Fruit fly (Drosophila melanogaster) whole organism, pupa: ENCODE results near the gene dysf.

ENCODE experiments used
- CG10348 ChIP-seq: fragments of 200-800 bp; sonication (Bioruptor generic); IDR thresholded peaks from 2 replicates; pipeline ENCODE4 v1.3.6; 2022; ENCODE audit warnings: missing biosample characterization, missing genetic modification characterization
- CG12605 ChIP-seq: fragments of 200-800 bp; sonication (Bioruptor generic); IDR thresholded peaks from 2 replicates; pipeline ENCODE4 v1.3.6; 2022; ENCODE audit warnings: missing biosample characterization, missing genetic modification characterization
- CG15710 ChIP-seq: fragments of 200-800 bp; sonication (Bioruptor generic); optimal IDR thresholded peaks from 2 replicates; lab custom pipeline; 2018; ENCODE audit warnings: missing biosample characterization, mild to moderate bottlenecking, missing genetic modification characterization, moderate library complexity
- CG17806 ChIP-seq: fragments of 200-800 bp; sonication (Bioruptor generic); optimal IDR thresholded peaks from 2 replicates; lab custom pipeline; 2018; ENCODE audit warnings: missing biosample characterization, mild to moderate bottlenecking, missing genetic modification characterization, moderate library complexity
- CG32121 ChIP-seq: fragments of 200-800 bp; sonication (Bioruptor generic); IDR thresholded peaks from 2 replicates; pipeline ENCODE4 v1.3.6; 2022; ENCODE audit warnings: missing biosample characterization, missing genetic modification characterization
- CG34367 ChIP-seq: fragments of 200-800 bp; sonication (Bioruptor generic); optimal IDR thresholded peaks from 2 replicates; lab custom pipeline; 2018; ENCODE audit warnings: missing biosample characterization, mild to moderate bottlenecking, missing genetic modification characterization
- CG4496 ChIP-seq: fragments of 200-800 bp; sonication (Bioruptor generic); IDR thresholded peaks from 3 replicates; pipeline ENCODE4 v1.3.6; 2022; ENCODE audit warnings: missing biosample characterization, missing genetic modification characterization
- CG8159 ChIP-seq: fragments of 200-800 bp; sonication (Bioruptor generic); optimal IDR thresholded peaks from 3 replicates; lab custom pipeline; 2018; ENCODE audit warnings: missing biosample characterization, mild to moderate bottlenecking, missing genetic modification characterization, moderate library complexity
- CG8301 ChIP-seq: fragments of 200-800 bp; sonication (Bioruptor generic); optimal IDR thresholded peaks from 2 replicates; lab custom pipeline; 2018; ENCODE audit warnings: missing biosample characterization, mild to moderate bottlenecking, missing genetic modification characterization
- CG9948 ChIP-seq: fragments of 200-800 bp; sonication (Bioruptor generic); optimal IDR thresholded peaks from 2 replicates; lab custom pipeline; 2018; ENCODE audit warnings: missing biosample characterization, mild to moderate bottlenecking, missing genetic modification characterization, moderate library complexity
- D1 ChIP-seq: fragments of 200-800 bp; sonication (Bioruptor generic); optimal IDR thresholded peaks from 2 replicates; lab custom pipeline; 2018; ENCODE audit warnings: missing biosample characterization, mild to moderate bottlenecking, missing genetic modification characterization, moderate library complexity
- Pif1B ChIP-seq: fragments of 200-800 bp; sonication (Bioruptor generic); optimal IDR thresholded peaks from 3 replicates; lab custom pipeline; 2016; ENCODE audit warnings: missing biosample characterization, missing genetic modification characterization
- fd96Ca ChIP-seq: fragments of 200-800 bp; sonication (Bioruptor generic); IDR thresholded peaks from 3 replicates; pipeline ENCODE4 v1.3.6; 2022; ENCODE audit warnings: missing biosample characterization, missing genetic modification characterization
- gl ChIP-seq: fragments of 200-800 bp; sonication (Bioruptor generic); optimal IDR thresholded peaks from 2 replicates; lab custom pipeline; 2018; ENCODE audit warnings: missing biosample characterization, mild to moderate bottlenecking, missing genetic modification characterization

DNA sequence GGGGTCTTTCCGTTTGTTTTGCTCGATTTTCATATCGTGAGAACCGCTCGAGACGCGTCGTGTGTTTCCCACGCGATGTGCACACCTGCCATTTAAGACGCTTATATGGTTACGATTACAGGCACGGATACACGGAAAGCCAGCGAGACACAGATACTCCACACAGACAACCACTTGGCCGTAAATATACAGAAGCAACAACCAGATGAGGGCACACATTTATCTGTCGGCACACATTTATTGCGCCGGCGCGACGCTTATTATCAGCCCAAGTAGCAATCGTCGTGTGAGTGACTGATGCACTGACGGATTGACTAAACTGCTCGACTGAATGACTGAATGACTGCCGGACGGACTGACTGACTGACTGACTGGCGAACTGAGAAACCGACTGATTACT lies 67.9 kb downstream of the dysf start:
- no peak for TF ChIP-seq CG32121 (GFP tag; lab: Robert Waterston, UW)
- TF ChIP-seq CG4496 (GFP tag; lab: Robert Waterston, UW), result no peak
- TF ChIP-seq CG15710 (tag; lab: Kevin White, UChicago), result no peak
- no peak for TF ChIP-seq CG34367 (tag; lab: Kevin White, UChicago)
- TF ChIP-seq CG17806 (tag; lab: Kevin White, UChicago), result no peak
- TF ChIP-seq CG12605, result no peak
- TF ChIP-seq Pif1B, result no peak
- no peak for TF ChIP-seq fd96Ca (GFP tag; lab: Robert Waterston, UW)
- no peak for TF ChIP-seq CG8159
- no peak for TF ChIP-seq CG10348
- TF ChIP-seq CG8301 (tag; lab: Kevin White, UChicago), result no peak
- no peak for TF ChIP-seq CG9948
- TF ChIP-seq D1, result no peak
- TF ChIP-seq gl (tag; lab: Kevin White, UChicago), result no peak
